Worm (Caenorhabditis elegans) whole organism, L4 larva: ENCODE results near the gene srw-115.
"Not testable (repeated sequence)": the region's sequence is repeated elsewhere in the genome, so short reads cannot be mapped to it uniquely, and the experiment has no call there.

Experiments used
- F37D6.2 ChIP-seq: sonication (generic microtip); optimal IDR thresholded peaks from 2 replicates; lab custom pipeline; 2016; ENCODE audit warnings: mild to moderate bottlenecking, missing genetic modification characterization, missing compliant biosample characterization
- ZK546.5 ChIP-seq, 2 experiments: sonication (generic microtip); optimal IDR thresholded peaks; 2 replicates each; lab custom pipeline; 2017; ENCODE audit warnings: missing biosample characterization in 2 of 2, missing genetic modification characterization in 2 of 2
- ceh-20 ChIP-seq: fragments of 200-800 bp; sonication (Bioruptor generic); IDR thresholded peaks from 2 replicates; pipeline ENCODE4 v1.3.6; 2022; ENCODE audit warnings: missing genetic modification reagents, missing genetic modification characterization, missing compliant biosample characterization
- ceh-62 ChIP-seq: sonication (generic microtip); optimal IDR thresholded peaks from 2 replicates; lab custom pipeline; 2017; ENCODE audit warnings: missing biosample characterization, missing genetic modification characterization
- ceh-82 ChIP-seq: sonication (generic microtip); optimal IDR thresholded peaks from 2 replicates; lab custom pipeline; 2017; ENCODE audit warnings: missing biosample characterization, missing genetic modification characterization
- dmd-9 ChIP-seq: fragments of 200-800 bp; sonication (Bioruptor generic); IDR thresholded peaks from 2 replicates; pipeline ENCODE4 v1.3.6; 2022; ENCODE audit warnings: missing genetic modification reagents, missing genetic modification characterization, missing compliant biosample characterization
- dpl-1 ChIP-seq: fragments of 150-350 bp; optimal IDR thresholded peaks from 2 replicates; lab custom pipeline; 2014; ENCODE audit warnings: missing biosample characterization, missing genetic modification reagents, missing genetic modification characterization
- egl-27 ChIP-seq: sonication (generic microtip); optimal IDR thresholded peaks from 3 replicates; lab custom pipeline; 2017; ENCODE audit warnings: missing biosample characterization, missing genetic modification reagents, missing genetic modification characterization
- fos-1 ChIP-seq: fragments of 150-350 bp; optimal IDR thresholded peaks from 2 replicates; lab custom pipeline; 2014; ENCODE audit warnings: missing biosample characterization, missing genetic modification characterization
- hlh-11 ChIP-seq: fragments of 200-800 bp; sonication (Bioruptor generic); optimal IDR thresholded peaks from 2 replicates; lab custom pipeline; 2018; ENCODE audit warnings: mild to moderate bottlenecking, missing genetic modification characterization, missing compliant biosample characterization
- hlh-30 ChIP-seq: sonication (generic microtip); optimal IDR thresholded peaks from 2 replicates; lab custom pipeline; 2017; ENCODE audit warnings: antibody characterized with exemption, mild to moderate bottlenecking, missing genetic modification characterization, missing compliant biosample characterization; ENCODE audit not compliant: insufficient read depth
- lin-1 ChIP-seq: fragments of 200-800 bp; sonication (Bioruptor generic); IDR thresholded peaks from 2 replicates; pipeline ENCODE4 v1.3.6; 2022; ENCODE audit warnings: missing genetic modification reagents, missing genetic modification characterization, missing compliant biosample characterization
- lin-38 ChIP-seq: fragments of 200-800 bp; sonication (Bioruptor generic); IDR thresholded peaks from 2 replicates; pipeline ENCODE4 v1.3.6; 2022; ENCODE audit warnings: missing genetic modification reagents, missing genetic modification characterization, missing compliant biosample characterization
- madf-9 ChIP-seq: fragments of 200-800 bp; sonication (Bioruptor generic); conservative IDR thresholded peaks from 2 replicates; pipeline ENCODE4 v1.3.6; 2022; ENCODE audit warnings: missing genetic modification reagents, missing genetic modification characterization, missing compliant biosample characterization
- mdl-1 ChIP-seq, 2 experiments: fragments of 150-350 bp in 1 of 2; sonication (generic microtip) in 1 of 2; optimal IDR thresholded peaks; 2 replicates each; lab custom pipeline; 2014 to 2017; ENCODE audit warnings: missing biosample characterization in 2 of 2, missing genetic modification characterization in 2 of 2
- mxl-2 ChIP-seq: fragments of 200-800 bp; sonication (Bioruptor generic); conservative IDR thresholded peaks from 2 replicates; pipeline ENCODE4 v1.3.6; 2022; ENCODE audit warnings: missing genetic modification reagents, missing genetic modification characterization, missing compliant biosample characterization
- nhr-102 ChIP-seq: sonication (generic microtip); optimal IDR thresholded peaks from 2 replicates; lab custom pipeline; 2016; ENCODE audit warnings: mild to moderate bottlenecking, missing genetic modification characterization, moderate library complexity, missing compliant biosample characterization
- nhr-237 ChIP-seq: sonication (generic microtip); optimal IDR thresholded peaks from 2 replicates; lab custom pipeline; 2017; ENCODE audit warnings: missing biosample characterization, missing genetic modification characterization
- nhr-28 ChIP-seq: fragments of 150-350 bp; optimal IDR thresholded peaks from 2 replicates; lab custom pipeline; 2014; ENCODE audit warnings: missing biosample characterization, missing genetic modification characterization
- nhr-48 ChIP-seq: sonication (generic microtip); optimal IDR thresholded peaks from 2 replicates; lab custom pipeline; 2016; ENCODE audit warnings: mild to moderate bottlenecking, missing genetic modification characterization, missing compliant biosample characterization
- nhr-76 ChIP-seq: fragments of 150-350 bp; optimal IDR thresholded peaks from 2 replicates; lab custom pipeline; 2014; ENCODE audit warnings: missing biosample characterization, missing genetic modification characterization
- nhr-77 ChIP-seq: fragments of 150-350 bp; optimal IDR thresholded peaks from 2 replicates; lab custom pipeline; 2014; ENCODE audit warnings: missing biosample characterization, missing genetic modification characterization
- sdz-12 ChIP-seq: fragments of 200-800 bp; sonication (Bioruptor generic); optimal IDR thresholded peaks from 2 replicates; lab custom pipeline; 2018; ENCODE audit warnings: mild to moderate bottlenecking, missing genetic modification characterization, missing compliant biosample characterization
- zag-1 ChIP-seq: fragments of 150-350 bp; optimal IDR thresholded peaks from 2 replicates; lab custom pipeline; 2014; ENCODE audit warnings: missing biosample characterization, missing genetic modification characterization

The srw-115 gene

DNA sequence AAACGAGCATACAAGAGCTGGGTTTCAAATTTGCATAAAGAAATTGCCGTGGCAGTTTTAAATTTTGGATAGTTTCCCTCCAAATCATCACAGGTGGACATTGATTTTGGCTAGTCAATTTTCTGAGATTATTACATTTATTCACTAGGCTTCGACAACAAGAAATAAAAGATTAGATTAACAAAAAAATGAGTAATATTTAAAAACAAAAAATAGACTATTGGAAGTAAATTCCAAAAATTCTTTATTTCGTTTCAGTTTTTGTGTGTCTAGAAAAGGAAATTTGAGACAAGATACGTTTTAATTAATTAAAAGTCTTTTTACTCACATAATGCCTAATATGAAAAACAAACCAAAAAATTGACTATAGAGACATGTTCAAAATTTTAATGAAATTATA, 35.5 kb downstream of the srw-115 start, which contains the start of gene srw-142:
Gene srw-142 (minus strand): TSS at position 101 of the 400 bp plus-strand sequence.
- TF ChIP-seq ceh-62 (no peak), mdl-1 (tag; optimal IDR thresholded peaks at IDR 0.05; lab: Kevin White, UChicago) (no peak), fos-1 (tag; lab: Kevin White, UChicago) (no peak), dmd-9 (no peak), ceh-20 (GFP tag; lab: Robert Waterston, UW) (no peak), nhr-237 (no peak), nhr-102 (tag; lab: Kevin White, UChicago) (no peak), hlh-11 (no peak), lin-1 (GFP tag; lab: Robert Waterston, UW) (no peak)

DNA sequence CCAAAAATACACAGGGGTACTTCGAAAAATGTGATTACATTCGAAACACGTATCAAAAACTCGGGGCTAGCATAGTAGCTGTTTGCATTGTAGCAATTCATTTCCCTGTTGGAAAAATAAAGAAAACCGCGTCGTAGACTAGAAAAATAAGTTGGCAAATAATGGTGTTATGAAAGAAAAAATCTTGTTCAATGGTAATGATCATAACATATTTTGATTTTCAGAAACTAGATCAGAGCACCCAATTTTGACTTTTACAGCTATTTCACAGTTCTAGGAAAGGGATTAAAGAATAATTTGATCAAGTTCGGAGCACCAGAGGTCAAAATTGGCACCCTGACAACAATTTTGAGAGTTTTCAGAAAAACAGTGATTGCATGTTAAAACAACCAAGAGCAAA, 38.4 kb downstream of the srw-115 start, which contains the start of gene srh-248:
Gene srh-248 (minus strand): TSS at position 101 of the 400 bp plus-strand sequence.
- TF ChIP-seq ZK546.5 (tag; optimal IDR thresholded peaks at IDR 0.05; lab: Kevin White, UChicago); nhr-76 (tag; lab: Kevin White, UChicago); mxl-2 (GFP tag; lab: Robert Waterston, UW): not testable (repeated sequence)

DNA sequence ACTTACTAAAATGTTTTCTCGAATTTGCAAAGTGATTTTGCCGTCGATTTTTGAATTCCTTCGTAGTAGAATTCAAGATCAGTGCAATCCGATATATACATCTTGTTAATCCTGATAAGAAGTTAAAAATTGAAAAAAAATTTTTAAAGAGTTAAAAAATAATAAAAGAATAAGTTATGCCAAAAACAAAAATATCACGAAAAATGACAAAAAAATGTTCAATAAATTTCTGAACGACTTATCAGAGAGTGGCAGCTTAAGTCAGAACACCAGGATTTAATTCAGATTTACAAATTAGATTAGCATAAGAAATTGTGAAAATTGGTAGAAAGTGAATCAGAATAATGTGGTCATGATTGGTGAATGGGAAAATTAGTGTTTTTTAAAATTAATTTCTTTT, 41.6 kb downstream of the srw-115 start, which contains the start of gene srw-122:
Gene srw-122 (minus strand): TSS at position 101 of the 400 bp plus-strand sequence.
- TF ChIP-seq lin-38 (GFP tag; lab: Robert Waterston, UW); F37D6.2 (tag; lab: Kevin White, UChicago); ceh-82 (tag; lab: Kevin White, UChicago): not testable (repeated sequence)

DNA sequence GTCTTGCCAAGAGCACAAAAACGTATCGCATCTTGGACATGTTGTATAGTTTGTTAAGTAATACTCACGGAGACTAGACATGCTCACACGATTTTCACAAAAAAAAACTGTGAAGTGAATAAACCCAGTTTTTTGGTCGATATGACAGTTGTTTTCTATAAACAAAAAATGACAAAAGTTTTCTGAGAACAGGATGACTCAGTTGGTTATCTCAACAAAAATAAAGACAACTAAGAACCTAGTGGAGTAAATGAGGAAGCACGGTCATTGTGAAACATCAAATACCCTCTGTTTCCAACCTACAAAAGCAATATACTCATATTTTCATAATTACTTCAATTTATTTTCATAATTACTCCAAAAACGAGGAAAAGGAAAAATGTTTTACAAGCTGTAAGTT, 48.1 kb downstream of the srw-115 start, which contains the start of gene srh-87:
Gene srh-87 (minus strand): TSS at position 101 of the 400 bp plus-strand sequence.
- TF ChIP-seq ZK546.5 (tag; optimal IDR thresholded peaks at IDR 0.05; lab: Kevin White, UChicago) (no peak), zag-1 (tag; lab: Kevin White, UChicago) (no peak), hlh-30 (tag; lab: Kevin White, UChicago) (no peak), dpl-1 (GFP tag; lab: Kevin White, UChicago) (no peak)

DNA sequence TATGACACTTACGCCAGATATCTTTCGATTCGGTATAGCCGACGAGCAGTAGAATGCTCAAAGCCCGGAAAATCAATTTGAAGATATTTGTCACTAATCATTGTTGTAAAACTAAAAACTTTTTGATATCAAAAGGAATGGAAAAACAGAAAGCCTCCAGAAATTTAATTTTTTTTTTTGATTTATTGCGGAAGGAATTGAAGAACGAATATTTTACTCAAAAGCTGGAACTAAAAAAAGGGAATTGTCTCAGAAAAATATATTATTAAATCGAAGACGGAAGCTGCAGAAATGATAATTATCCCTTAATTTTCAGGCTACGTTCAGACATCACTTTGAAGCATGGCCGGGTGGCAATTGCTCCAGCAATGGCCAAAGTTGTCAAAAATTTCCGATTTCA, 49.9 kb downstream of the srw-115 start, which contains the start of gene srw-137:
Gene srw-137 (minus strand): TSS at position 101 of the 400 bp plus-strand sequence.
- TF ChIP-seq nhr-77 (tag; lab: Kevin White, UChicago), result no peak
- TF ChIP-seq lin-1 (GFP tag; lab: Robert Waterston, UW), result no peak
- TF ChIP-seq egl-27, result no peak
- no peak for TF ChIP-seq nhr-28 (tag; lab: Kevin White, UChicago)
- TF ChIP-seq madf-9 (GFP tag; lab: Robert Waterston, UW), result no peak
- no peak for TF ChIP-seq nhr-48 (tag; lab: Kevin White, UChicago)
- no peak for TF ChIP-seq sdz-12 (GFP tag; lab: Kevin White, UChicago)
